Worm (Caenorhabditis elegans) whole organism, L2 larva: Measurements from ENCODE around the gene trmt-10A.

Experiments
- ceh-16 ChIP-seq: fragments of 150-350 bp; optimal IDR thresholded peaks from 2 replicates; lab custom pipeline; 2014; ENCODE audit warnings: missing biosample characterization, missing genetic modification characterization
- fos-1 ChIP-seq: fragments of 150-350 bp; optimal IDR thresholded peaks from 2 replicates; lab custom pipeline; 2014; ENCODE audit warnings: missing biosample characterization, missing genetic modification characterization
- nhr-237 ChIP-seq: fragments of 150-350 bp; optimal IDR thresholded peaks from 2 replicates; lab custom pipeline; 2014; ENCODE audit warnings: missing biosample characterization, missing genetic modification characterization
- ztf-11 ChIP-seq: sonication (generic microtip); optimal IDR thresholded peaks from 2 replicates; lab custom pipeline; 2017; ENCODE audit warnings: missing biosample characterization, missing genetic modification characterization

DNA sequence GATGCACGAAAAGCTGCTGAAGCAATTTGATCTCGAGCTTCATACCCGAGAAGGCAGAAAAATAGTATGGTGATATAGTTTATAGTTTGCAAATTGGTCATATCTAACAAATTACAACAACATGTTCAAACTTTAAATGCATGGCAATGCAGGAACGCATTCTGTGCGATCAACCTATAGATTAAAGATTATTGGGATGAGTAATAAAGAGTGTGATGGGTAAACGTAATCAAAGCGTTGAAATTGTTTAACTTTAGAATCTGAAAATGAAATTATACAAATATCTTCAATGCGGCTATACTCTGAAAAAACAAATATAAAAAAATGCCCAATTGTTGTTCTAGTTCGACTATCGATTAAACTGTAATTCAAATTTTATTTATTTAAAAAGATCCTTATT lies 44.3 kb upstream of the trmt-10A start, which contains the start of gene C47E12.14:
- TF ChIP-seq nhr-237 (tag; lab: Kevin White, UChicago) = no peak
- TF ChIP-seq ztf-11 (tag; lab: Kevin White, UChicago) = no peak
- TF ChIP-seq ceh-16 (tag; lab: Kevin White, UChicago) = no peak
- no peak for TF ChIP-seq fos-1 (tag; lab: Kevin White, UChicago)
